Worm (Caenorhabditis elegans): ENCODE data around the gene strd-1.

DNA sequence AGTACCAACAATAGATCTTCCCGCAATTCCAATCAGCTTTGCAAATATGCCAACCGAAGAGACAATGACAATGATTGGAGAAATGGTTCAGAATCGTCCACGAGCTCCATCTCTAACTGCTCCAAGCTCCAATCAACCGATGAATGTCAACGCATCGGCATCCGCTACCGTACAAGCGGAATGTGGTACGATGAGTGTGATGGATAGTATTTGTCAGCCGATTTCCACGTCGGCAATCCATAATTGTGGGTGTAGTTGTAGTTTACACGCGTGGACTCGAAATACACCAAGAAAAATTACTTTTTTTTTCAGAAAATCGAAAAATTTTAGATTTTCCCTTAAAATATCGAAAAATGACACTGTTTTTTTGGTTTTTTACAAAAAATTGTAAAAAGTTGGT is 4.3 kb upstream of the strd-1 start:
- TF ChIP-seq lsy-2 (tag; optimal IDR thresholded peaks at IDR 0.05), result no peak
- TF ChIP-seq ces-1 (GFP tag; optimal IDR thresholded peaks at IDR 0.05), result no peak
- TF ChIP-seq snpc-4 (tag; optimal IDR thresholded peaks at IDR 0.05), result no peak
- TF ChIP-seq nhr-48 (tag; optimal IDR thresholded peaks at IDR 0.05), result no peak
- no peak for TF ChIP-seq Y48G9A.11 (GFP tag; IDR thresholded peaks at IDR 0.05)
- no peak for TF ChIP-seq F49E8.2 (tag; optimal IDR thresholded peaks at IDR 0.05; ENCODE audit: borderline replicate concordance)
- no peak for TF ChIP-seq ztf-11 (tag; optimal IDR thresholded peaks at IDR 0.05)

Measured in whole organism, L4 larva.